Worm (Caenorhabditis elegans): Measurements from ENCODE around the gene F53B7.4.

The F53B7.4 gene

DNA sequence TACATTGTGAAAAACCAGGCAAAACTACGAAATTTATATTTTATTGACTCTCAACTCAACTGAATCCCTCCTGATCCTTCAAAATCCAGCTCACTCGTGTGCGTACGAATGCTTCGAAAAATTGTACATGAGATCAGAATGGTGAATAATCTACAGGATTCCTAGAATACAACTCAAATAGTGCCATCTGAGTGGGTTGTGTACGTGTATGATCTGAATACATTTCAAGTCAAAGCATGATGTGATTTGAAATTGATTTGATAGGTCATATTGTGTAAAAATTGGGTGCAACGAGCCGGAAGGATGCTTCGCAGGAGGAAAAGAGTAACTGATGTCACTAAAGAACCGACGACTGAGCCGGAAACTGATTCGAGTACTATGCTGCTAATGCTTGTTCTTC is 8.4 kb upstream of the F53B7.4 start:
- no peak for TF ChIP-seq ceh-82 (tag; optimal IDR thresholded peaks at IDR 0.05)
- TF ChIP-seq nhr-23 (tag; optimal IDR thresholded peaks at IDR 0.05) = no peak
- peak; percentile 32 for TF ChIP-seq nhr-21 (tag; optimal IDR thresholded peaks at IDR 0.05)
- no peak for TF ChIP-seq elt-1 (tag; optimal IDR thresholded peaks at IDR 0.05)
- no peak for TF ChIP-seq lsy-2 (tag; optimal IDR thresholded peaks at IDR 0.05)
- no peak for TF ChIP-seq ztf-11 (tag; optimal IDR thresholded peaks at IDR 0.05)
- no peak for TF ChIP-seq sma-3 (GFP tag; optimal IDR thresholded peaks at IDR 0.05)

DNA sequence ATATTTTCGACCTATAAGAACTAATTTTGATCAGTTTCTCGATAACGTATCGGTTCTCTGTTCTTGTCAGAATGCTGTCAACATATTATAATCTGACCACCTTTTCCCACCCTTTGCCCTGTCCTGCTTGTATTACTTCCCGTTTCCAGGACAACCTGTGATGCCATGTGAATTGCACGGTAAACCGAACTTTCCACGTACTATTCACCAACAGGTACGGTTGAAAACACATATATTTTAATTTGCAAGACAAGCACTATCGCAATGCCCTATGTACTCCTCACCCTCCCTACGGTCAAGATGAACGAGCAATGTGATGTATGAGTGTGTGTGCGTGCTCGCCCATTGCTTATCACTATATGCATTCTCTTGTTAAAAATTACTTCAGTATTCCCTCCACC is 6.8 kb upstream of the F53B7.4 start:
- TF ChIP-seq fos-1 (tag; optimal IDR thresholded peaks at IDR 0.05) = peak; percentile 65
- TF ChIP-seq snpc-4 (tag; optimal IDR thresholded peaks at IDR 0.05) = no peak
- no peak for TF ChIP-seq alr-1 (tag; optimal IDR thresholded peaks at IDR 0.05)
- TF ChIP-seq F13H6.1 (tag; optimal IDR thresholded peaks at IDR 0.05) = no peak
- no peak for TF ChIP-seq lsy-2 (tag; optimal IDR thresholded peaks at IDR 0.05)
- TF ChIP-seq sma-9 (GFP tag; optimal IDR thresholded peaks at IDR 0.05) = peak; percentile 32
- TF ChIP-seq sma-9 (tag; optimal IDR thresholded peaks at IDR 0.05) = no peak
- no peak for TF ChIP-seq mab-5 (tag; optimal IDR thresholded peaks at IDR 0.05)

ce11 chrV:11007651-11008050 is 5.3 kb upstream of the F53B7.4 start:
- no peak for TF ChIP-seq nhr-23 (tag; optimal IDR thresholded peaks at IDR 0.05)
- TF ChIP-seq blmp-1 (tag; optimal IDR thresholded peaks at IDR 0.05; ENCODE audit: insufficient read depth) = peak; percentile 11
- no peak for TF ChIP-seq nhr-6 (tag; optimal IDR thresholded peaks at IDR 0.05)
- peak; percentile 25 for TF ChIP-seq fos-1 (tag; optimal IDR thresholded peaks at IDR 0.05)
- no peak for TF ChIP-seq nhr-11 (tag; optimal IDR thresholded peaks at IDR 0.05)
- TF ChIP-seq dmd-4 (tag; optimal IDR thresholded peaks at IDR 0.05) = no peak
- no peak for TF ChIP-seq ztf-11 (tag; optimal IDR thresholded peaks at IDR 0.05)

DNA sequence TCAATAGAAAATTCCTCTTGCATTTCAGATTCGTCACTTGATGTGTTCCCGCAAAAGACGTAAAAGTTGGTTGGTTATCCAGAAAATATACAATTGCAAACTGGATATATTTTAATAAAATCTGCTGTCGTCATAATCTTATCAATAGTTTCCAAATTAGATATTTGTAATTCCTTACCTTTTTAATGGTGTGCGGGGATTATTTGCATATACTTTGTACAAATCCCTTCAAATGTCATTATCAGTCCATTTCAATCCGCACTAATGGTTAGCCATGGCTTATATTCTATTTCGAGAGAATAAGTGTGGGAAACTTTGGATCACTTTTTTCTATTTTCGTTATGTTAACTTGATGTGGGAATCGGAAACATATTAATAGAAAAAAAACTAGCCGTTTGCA is 1.8 kb upstream of the F53B7.4 start:
- TF ChIP-seq ztf-11 (tag; optimal IDR thresholded peaks at IDR 0.05) (no peak), elt-3 (tag; optimal IDR thresholded peaks at IDR 0.05) (no peak)

DNA sequence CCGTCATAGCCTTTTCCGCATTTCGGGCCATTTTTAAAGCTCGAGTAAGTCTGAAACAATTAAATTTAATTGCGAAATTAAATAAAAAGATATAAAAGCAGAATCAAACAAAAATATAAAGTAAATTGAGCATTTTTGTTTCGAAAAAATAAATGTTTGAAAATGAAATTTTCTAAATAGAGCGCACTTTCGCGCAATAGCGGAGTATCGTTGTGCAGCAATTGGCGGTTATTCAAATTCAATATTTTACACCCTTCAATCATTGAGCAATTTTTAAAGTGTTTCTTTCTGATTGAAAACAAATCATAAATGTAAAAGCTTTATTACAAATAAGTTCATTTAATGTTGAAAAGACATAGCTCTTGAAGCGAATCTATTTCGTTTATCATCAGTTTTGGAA is 1.7 kb downstream of the F53B7.4 start, which contains the start of gene isy-1:
Gene isy-1 (minus strand): TSS at position 50 of the 400 bp plus-strand sequence.
- TF ChIP-seq aly-2 (tag; optimal IDR thresholded peaks at IDR 0.05) (no peak), elt-1 (tag; optimal IDR thresholded peaks at IDR 0.05) (no peak), nhr-10 (tag; optimal IDR thresholded peaks at IDR 0.05) (no peak), alr-1 (tag; optimal IDR thresholded peaks at IDR 0.05) (no peak), sma-9 (GFP tag; optimal IDR thresholded peaks at IDR 0.05) (peak; percentile 86), sma-9 (tag; optimal IDR thresholded peaks at IDR 0.05) (no peak), fos-1 (tag; optimal IDR thresholded peaks at IDR 0.05) (peak; percentile 38), Y55F3AM.14 (GFP tag; optimal IDR thresholded peaks at IDR 0.05) (no peak), ceh-82 (tag; optimal IDR thresholded peaks at IDR 0.05) (no peak), snpc-4 (tag; optimal IDR thresholded peaks at IDR 0.05) (peak; percentile 57), lin-39 (tag; optimal IDR thresholded peaks at IDR 0.05) (no peak), sem-4 (tag; optimal IDR thresholded peaks at IDR 0.05) (no peak), lsy-2 (tag; optimal IDR thresholded peaks at IDR 0.05) (peak; percentile 18 to 86), unc-55 (GFP tag; optimal IDR thresholded peaks at IDR 0.05) (peak; percentile 91), dmd-4 (tag; optimal IDR thresholded peaks at IDR 0.05) (no peak), ZK546.5 (tag; optimal IDR thresholded peaks at IDR 0.05) (peak; percentile 6), ztf-1 (GFP tag; conservative IDR thresholded peaks at IDR 0.05) (no peak), ama-1 (optimal IDR thresholded peaks at IDR 0.05) (no peak), unc-39 (tag; optimal IDR thresholded peaks at IDR 0.05) (no peak), egl-27 (tag; optimal IDR thresholded peaks at IDR 0.05) (no peak), sma-3 (GFP tag; optimal IDR thresholded peaks at IDR 0.05) (peak; percentile 41), nhr-25 (tag; optimal IDR thresholded peaks at IDR 0.05) (no peak), nhr-21 (tag; optimal IDR thresholded peaks at IDR 0.05) (peak; percentile 50), unc-62 (GFP tag; optimal IDR thresholded peaks at IDR 0.05) (no peak), blmp-1 (tag; optimal IDR thresholded peaks at IDR 0.05; ENCODE audit: insufficient read depth) (peak; percentile 48), nhr-77 (tag; optimal IDR thresholded peaks at IDR 0.05) (no peak), F13H6.1 (tag; optimal IDR thresholded peaks at IDR 0.05) (peak; percentile 32), R02D3.7 (tag; optimal IDR thresholded peaks at IDR 0.05) (no peak), mdl-1 (tag; optimal IDR thresholded peaks at IDR 0.05) (no peak), nhr-11 (tag; optimal IDR thresholded peaks at IDR 0.05) (no peak), lin-13 (GFP tag; optimal IDR thresholded peaks at IDR 0.05) (peak; percentile 75), ztf-4 (tag; optimal IDR thresholded peaks at IDR 0.05) (no peak), nhr-129 (tag; optimal IDR thresholded peaks at IDR 0.05) (peak; percentile 58), nhr-12 (tag; optimal IDR thresholded peaks at IDR 0.05) (no peak), lin-11 (tag; optimal IDR thresholded peaks at IDR 0.05) (no peak), nhr-6 (tag; optimal IDR thresholded peaks at IDR 0.05) (no peak), nhr-237 (tag; optimal IDR thresholded peaks at IDR 0.05) (no peak), skn-1 (tag; optimal IDR thresholded peaks at IDR 0.05) (no peak), crh-2 (tag; optimal IDR thresholded peaks at IDR 0.05) (peak; percentile 79), zag-1 (tag; optimal IDR thresholded peaks at IDR 0.05) (no peak), C34F6.9 (tag; optimal IDR thresholded peaks at IDR 0.05) (peak; percentile 95)

Measured in whole organism, L2 larva.